Fruit fly (Drosophila melanogaster) whole organism, larva: ENCODE data around the gene CG5180.

Source experiments
- noc ChIP-seq: fragments of 200-800 bp; sonication (Bioruptor generic); optimal IDR thresholded peaks from 3 replicates; lab custom pipeline; 2019; ENCODE audit warnings: missing biosample characterization, mild to moderate bottlenecking, missing genetic modification characterization, moderate library complexity

The CG5180 gene

dm6 chr3R:20573326-20573725 is 15.6 kb downstream of the CG5180 start:
- TF ChIP-seq noc (tag; lab: Kevin White, UChicago): no peak

- TF ChIP-seq noc (tag; lab: Kevin White, UChicago): peak; percentile 72
Observed at dm6 chr3R:20574535-20574980, 16.8 kb downstream of the CG5180 start.

- TF ChIP-seq noc (tag; lab: Kevin White, UChicago): no peak
Observed at dm6 chr3R:20576789-20577188, 19.1 kb downstream of the CG5180 start, which contains the start of the genes TFAM and CG5412. Gene TFAM (minus strand): TSS chr3R:20577010. Gene CG5412 (plus strand): TSS chr3R:20577053.

- TF ChIP-seq noc (tag; lab: Kevin White, UChicago): peak; percentile 80
Observed at dm6 chr3R:20579816-20580215, 22.1 kb downstream of the CG5180 start, which contains the start of the genes EloB and Srp14. Gene EloB (minus strand): TSS chr3R:20579850. Gene Srp14 (plus strand): TSS chr3R:20580115.

dm6 chr3R:20581376-20581775 is 23.6 kb downstream of the CG5180 start, which contains the start of gene CG34008:
Gene CG34008 (minus strand): TSS chr3R:20581522.
- no peak for TF ChIP-seq noc (tag; lab: Kevin White, UChicago)

dm6 chr3R:20585566-20585965 is 27.8 kb downstream of the CG5180 start, which contains the start of gene CG16953:
Gene CG16953 (minus strand): TSS chr3R:20585833.
- TF ChIP-seq noc (tag; lab: Kevin White, UChicago): no peak

- no peak for TF ChIP-seq noc (tag; lab: Kevin White, UChicago)
Observed at dm6 chr3R:20586409-20586808, 28.7 kb downstream of the CG5180 start.

dm6 chr3R:20587630-20588479 is 30.1 kb downstream of the CG5180 start, which contains the start of gene Septin2:
Gene Septin2 (minus strand): TSS chr3R:20588356.
- TF ChIP-seq noc (tag; lab: Kevin White, UChicago): peak; percentile 77

- peak; percentile 36 for TF ChIP-seq noc (tag; lab: Kevin White, UChicago)
Observed at dm6 chr3R:20588480-20588785, 30.7 kb downstream of the CG5180 start, which contains the start of gene Srp72. Gene Srp72 (plus strand): TSS chr3R:20588711.

dm6 chr3R:20592517-20593462 is 35.1 kb downstream of the CG5180 start, which contains the start of the genes Pus1 and bon:
Gene Pus1 (minus strand): TSS chr3R:20592671.
Gene bon (plus strand): TSS chr3R:20593139.
- TF ChIP-seq noc (tag; lab: Kevin White, UChicago): peak; percentile 1

dm6 chr3R:20593463-20593838 is 35.7 kb downstream of the CG5180 start:
- TF ChIP-seq noc (tag; lab: Kevin White, UChicago): no peak

- TF ChIP-seq noc (tag; lab: Kevin White, UChicago): peak; percentile 91
Observed at dm6 chr3R:20594194-20595144, 36.7 kb downstream of the CG5180 start.

dm6 chr3R:20595145-20595812 is 37.5 kb downstream of the CG5180 start:
- no peak for TF ChIP-seq noc (tag; lab: Kevin White, UChicago)

- TF ChIP-seq noc (tag; lab: Kevin White, UChicago): no peak
Observed at dm6 chr3R:20595901-20596300, 38.2 kb downstream of the CG5180 start.
